Worm (Caenorhabditis elegans) whole organism, L4 larva: ENCODE data around the gene srt-5.

Experiments used
- F26F4.8 ChIP-seq: fragments of 200-800 bp; sonication (Bioruptor generic); conservative IDR thresholded peaks from 2 replicates; pipeline ENCODE4 v1.3.6; 2022; ENCODE audit warnings: missing genetic modification characterization, missing compliant biosample characterization
- F37D6.2 ChIP-seq: sonication (generic microtip); optimal IDR thresholded peaks from 2 replicates; lab custom pipeline; 2016; ENCODE audit warnings: mild to moderate bottlenecking, missing genetic modification characterization, missing compliant biosample characterization
- R02D3.7 ChIP-seq: fragments of 150-350 bp; sonication (generic microtip); optimal IDR thresholded peaks from 3 replicates; lab custom pipeline; 2014; ENCODE audit warnings: missing biosample characterization, missing genetic modification characterization
- T20F7.1 ChIP-seq: fragments of 200-800 bp; sonication (Bioruptor generic); optimal IDR thresholded peaks from 2 replicates; lab custom pipeline; 2018; ENCODE audit warnings: mild to moderate bottlenecking, missing genetic modification characterization, missing compliant biosample characterization
- Y105C5A.15 ChIP-seq: fragments of 200-800 bp; sonication (Bioruptor generic); IDR thresholded peaks from 2 replicates; pipeline ENCODE4 v1.3.6; 2022; ENCODE audit warnings: missing genetic modification characterization, missing compliant biosample characterization
- Y5F2A.4 ChIP-seq: fragments of 200-800 bp; sonication (Bioruptor generic); optimal IDR thresholded peaks from 2 replicates; lab custom pipeline; 2018; ENCODE audit warnings: mild to moderate bottlenecking, missing genetic modification characterization, missing compliant biosample characterization
- ZK337.2 ChIP-seq: fragments of 200-800 bp; sonication (Bioruptor generic); IDR thresholded peaks from 2 replicates; pipeline ENCODE4 v1.3.6; 2022; ENCODE audit warnings: missing genetic modification reagents, missing genetic modification characterization, missing compliant biosample characterization
- ama-1 ChIP-seq: fragments of 150-350 bp; optimal IDR thresholded peaks from 2 replicates; lab custom pipeline; 2014; ENCODE audit warnings: inconsistent platforms, mixed read lengths
- ceh-20 ChIP-seq: fragments of 200-800 bp; sonication (Bioruptor generic); IDR thresholded peaks from 2 replicates; pipeline ENCODE4 v1.3.6; 2022; ENCODE audit warnings: missing genetic modification reagents, missing genetic modification characterization, missing compliant biosample characterization
- ctbp-1 ChIP-seq: fragments of 200-800 bp; sonication (Bioruptor generic); IDR thresholded peaks from 2 replicates; pipeline ENCODE4 v1.3.6; 2022; ENCODE audit warnings: missing genetic modification reagents, missing genetic modification characterization, missing compliant biosample characterization
- daf-19 ChIP-seq: fragments of 200-800 bp; sonication (Bioruptor generic); conservative IDR thresholded peaks from 2 replicates; pipeline ENCODE4 v1.3.6; 2022; ENCODE audit warnings: missing genetic modification characterization, missing compliant biosample characterization
- dpl-1 ChIP-seq: fragments of 150-350 bp; optimal IDR thresholded peaks from 2 replicates; lab custom pipeline; 2014; ENCODE audit warnings: missing biosample characterization, missing genetic modification reagents, missing genetic modification characterization
- duxl-1 ChIP-seq: sonication (generic microtip); optimal IDR thresholded peaks from 2 replicates; lab custom pipeline; 2016; ENCODE audit warnings: mild to moderate bottlenecking, missing genetic modification characterization, moderate library complexity, missing compliant biosample characterization; ENCODE audit not compliant: poor library complexity
- dve-1 ChIP-seq: sonication (generic microtip); optimal IDR thresholded peaks from 2 replicates; lab custom pipeline; 2017; ENCODE audit warnings: antibody characterized with exemption, mild to moderate bottlenecking, missing genetic modification characterization, missing compliant biosample characterization; ENCODE audit not compliant: insufficient read depth
- hlh-11 ChIP-seq: fragments of 200-800 bp; sonication (Bioruptor generic); optimal IDR thresholded peaks from 2 replicates; lab custom pipeline; 2018; ENCODE audit warnings: mild to moderate bottlenecking, missing genetic modification characterization, missing compliant biosample characterization
- hlh-30 ChIP-seq: sonication (generic microtip); optimal IDR thresholded peaks from 2 replicates; lab custom pipeline; 2017; ENCODE audit warnings: antibody characterized with exemption, mild to moderate bottlenecking, missing genetic modification characterization, missing compliant biosample characterization; ENCODE audit not compliant: insufficient read depth
- hmg-1.1 ChIP-seq: fragments of 200-800 bp; sonication (Bioruptor generic); IDR thresholded peaks from 2 replicates; pipeline ENCODE4 v1.3.6; 2022; ENCODE audit warnings: missing genetic modification reagents, missing genetic modification characterization, missing compliant biosample characterization
- jun-1 ChIP-seq: fragments of 150-350 bp; optimal IDR thresholded peaks from 2 replicates; lab custom pipeline; 2014; ENCODE audit warnings: missing biosample characterization, missing genetic modification reagents, missing genetic modification characterization
- lin-1 ChIP-seq: fragments of 200-800 bp; sonication (Bioruptor generic); IDR thresholded peaks from 2 replicates; pipeline ENCODE4 v1.3.6; 2022; ENCODE audit warnings: missing genetic modification reagents, missing genetic modification characterization, missing compliant biosample characterization
- lin-29 ChIP-seq: fragments of 200-800 bp; sonication (Bioruptor generic); IDR thresholded peaks from 2 replicates; pipeline ENCODE4 v1.3.6; 2022; ENCODE audit warnings: missing genetic modification reagents, missing genetic modification characterization, missing compliant biosample characterization
- lin-38 ChIP-seq: fragments of 200-800 bp; sonication (Bioruptor generic); IDR thresholded peaks from 2 replicates; pipeline ENCODE4 v1.3.6; 2022; ENCODE audit warnings: missing genetic modification reagents, missing genetic modification characterization, missing compliant biosample characterization
- lin-39 ChIP-seq: fragments of 150-350 bp; optimal IDR thresholded peaks from 2 replicates; lab custom pipeline; 2014; ENCODE audit warnings: missing biosample characterization, missing genetic modification reagents, missing genetic modification characterization
- lir-3 ChIP-seq: sonication (generic microtip); optimal IDR thresholded peaks from 2 replicates; lab custom pipeline; 2016; ENCODE audit warnings: mild to moderate bottlenecking, missing genetic modification characterization, missing compliant biosample characterization
- madf-5 ChIP-seq, 2 experiments: fragments of 200-800 bp; sonication (Bioruptor generic); IDR thresholded peaks; 2 replicates each; pipeline ENCODE4 v1.3.6; 2022; ENCODE audit warnings: missing compliant biosample characterization in 2 of 2, missing genetic modification characterization in 2 of 2
- mdl-1 ChIP-seq, 2 experiments: fragments of 150-350 bp in 1 of 2; sonication (generic microtip) in 1 of 2; optimal IDR thresholded peaks; 2 replicates each; lab custom pipeline; 2014 to 2017; ENCODE audit warnings: missing biosample characterization in 2 of 2, missing genetic modification characterization in 2 of 2
- nhr-10 ChIP-seq: fragments of 150-350 bp; optimal IDR thresholded peaks from 2 replicates; lab custom pipeline; 2014; ENCODE audit warnings: missing biosample characterization, missing genetic modification characterization
- nhr-102 ChIP-seq: sonication (generic microtip); optimal IDR thresholded peaks from 2 replicates; lab custom pipeline; 2016; ENCODE audit warnings: mild to moderate bottlenecking, missing genetic modification characterization, moderate library complexity, missing compliant biosample characterization
- nhr-42 ChIP-seq: fragments of 200-800 bp; sonication (Bioruptor generic); IDR thresholded peaks from 2 replicates; pipeline ENCODE4 v1.3.6; 2022; ENCODE audit warnings: missing genetic modification characterization, missing compliant biosample characterization
- nhr-6 ChIP-seq: fragments of 150-350 bp; optimal IDR thresholded peaks from 2 replicates; lab custom pipeline; 2014; ENCODE audit warnings: missing biosample characterization, missing genetic modification characterization
- php-3 ChIP-seq: fragments of 200-800 bp; sonication (Bioruptor generic); IDR thresholded peaks from 2 replicates; pipeline ENCODE4 v1.3.6; 2022; ENCODE audit warnings: missing genetic modification reagents, missing genetic modification characterization, missing compliant biosample characterization
- rbr-2 ChIP-seq: sonication (generic microtip); optimal IDR thresholded peaks from 2 replicates; lab custom pipeline; 2016; ENCODE audit warnings: missing genotype, missing genetic modification characterization, missing compliant biosample characterization
- skn-1 ChIP-seq: fragments of 150-350 bp; optimal IDR thresholded peaks from 2 replicates; lab custom pipeline; 2014; ENCODE audit warnings: missing biosample characterization, missing genetic modification characterization
- snpc-1.2 ChIP-seq: fragments of 200-800 bp; sonication (Bioruptor generic); IDR thresholded peaks from 2 replicates; pipeline ENCODE4 v1.3.6; 2022; ENCODE audit warnings: missing genetic modification reagents, missing genetic modification characterization, missing compliant biosample characterization
- spr-1 ChIP-seq: sonication (generic microtip); optimal IDR thresholded peaks from 2 replicates; lab custom pipeline; 2016; ENCODE audit warnings: mild to moderate bottlenecking, missing genetic modification characterization, missing compliant biosample characterization
- vab-7 ChIP-seq: fragments of 200-800 bp; sonication (Bioruptor generic); IDR thresholded peaks from 2 replicates; pipeline ENCODE4 v1.3.6; 2022; ENCODE audit warnings: missing genetic modification reagents, missing genetic modification characterization, missing compliant biosample characterization
- zip-2 ChIP-seq: fragments of 150-350 bp; optimal IDR thresholded peaks from 2 replicates; lab custom pipeline; 2014; ENCODE audit warnings: missing biosample characterization, missing genetic modification characterization
- ztf-11 ChIP-seq: fragments of 150-350 bp; optimal IDR thresholded peaks from 2 replicates; lab custom pipeline; 2014; ENCODE audit warnings: missing biosample characterization, missing genetic modification characterization
- ztf-7 ChIP-seq: fragments of 150-350 bp; optimal IDR thresholded peaks from 2 replicates; lab custom pipeline; 2014; ENCODE audit warnings: missing biosample characterization, missing genetic modification characterization

Gene srt-5

ce11 chrV:3106785-3107184 lies 26.1 kb upstream of the srt-5 start:
- TF ChIP-seq nhr-102 (tag; lab: Kevin White, UChicago): no peak
- TF ChIP-seq rbr-2 (tag; lab: Kevin White, UChicago): no peak
- no peak for TF ChIP-seq lin-29 (GFP tag; lab: Robert Waterston, UW)
- no peak for TF ChIP-seq lin-38 (GFP tag; lab: Robert Waterston, UW)
- no peak for TF ChIP-seq ztf-7 (tag; lab: Kevin White, UChicago)
- no peak for TF ChIP-seq Y5F2A.4 (GFP tag; lab: Kevin White, UChicago)
- no peak for TF ChIP-seq snpc-1.2 (GFP tag; lab: Robert Waterston, UW)
- no peak for TF ChIP-seq duxl-1 (tag; lab: Kevin White, UChicago)

ce11 chrV:3105810-3106209 lies 25.1 kb upstream of the srt-5 start, which contains the start of gene str-69:
TSS of gene str-69 (minus strand) at chrV:3105910.
- TF ChIP-seq R02D3.7 (tag; lab: Kevin White, UChicago) (no peak), Y5F2A.4 (GFP tag; lab: Kevin White, UChicago) (no peak), nhr-6 (tag; lab: Kevin White, UChicago) (no peak), vab-7 (GFP tag; lab: Robert Waterston, UW) (no peak), hlh-11 (tag; lab: Kevin White, UChicago) (no peak), jun-1 (tag; lab: Kevin White, UChicago) (no peak), php-3 (GFP tag; lab: Robert Waterston, UW) (no peak), ceh-20 (GFP tag; lab: Robert Waterston, UW) (no peak), skn-1 (tag; lab: Kevin White, UChicago) (no peak), ztf-11 (tag; lab: Kevin White, UChicago) (no peak), T20F7.1 (GFP tag; lab: Kevin White, UChicago) (no peak), dpl-1 (GFP tag; lab: Kevin White, UChicago) (no peak), dve-1 (tag; lab: Kevin White, UChicago) (no peak), ama-1 (lab: Kevin White, UChicago) (no peak), daf-19 (GFP tag; lab: Robert Waterston, UW) (no peak), madf-5 (GFP tag; IDR thresholded peaks at IDR 0.05; lab: Robert Waterston, UW) (no peak), lin-29 (GFP tag; lab: Robert Waterston, UW) (no peak), ZK337.2 (no peak)
- TF ChIP-seq, all 104 proteins: peak for 0

- no peak for TF ChIP-seq lin-1 (GFP tag; lab: Robert Waterston, UW)
- TF ChIP-seq hmg-1.1: no peak
- no peak for TF ChIP-seq nhr-42 (GFP tag; lab: Robert Waterston, UW)
- TF ChIP-seq skn-1 (tag; lab: Kevin White, UChicago): no peak
- no peak for TF ChIP-seq madf-5 (GFP tag; IDR thresholded peaks at IDR 0.05; lab: Robert Waterston, UW)
- no peak for TF ChIP-seq hlh-30 (tag; lab: Kevin White, UChicago)
- no peak for TF ChIP-seq mdl-1 (tag; optimal IDR thresholded peaks at IDR 0.05; lab: Kevin White, UChicago)
- no peak for TF ChIP-seq F37D6.2 (tag; lab: Kevin White, UChicago)
- no peak for TF ChIP-seq lir-3 (tag; lab: Kevin White, UChicago)
- TF ChIP-seq Y5F2A.4 (GFP tag; lab: Kevin White, UChicago): no peak
- no peak for TF ChIP-seq Y105C5A.15 (GFP tag; lab: Robert Waterston, UW)
- no peak for TF ChIP-seq ama-1 (lab: Kevin White, UChicago)
- TF ChIP-seq nhr-10 (tag; lab: Kevin White, UChicago): no peak
- TF ChIP-seq nhr-102 (tag; lab: Kevin White, UChicago): no peak
- no peak for TF ChIP-seq zip-2 (tag; lab: Kevin White, UChicago)
- TF ChIP-seq F26F4.8: no peak
- TF ChIP-seq ctbp-1 (GFP tag; lab: Robert Waterston, UW): no peak
- TF ChIP-seq spr-1 (tag; lab: Kevin White, UChicago): no peak
- TF ChIP-seq lin-39 (tag; lab: Kevin White, UChicago): no peak
- TF ChIP-seq, all 104 proteins: peak for 0
Observed at ce11 chrV:3104134-3104533, 23.4 kb upstream of the srt-5 start, which contains the start of gene str-66. TSS of gene str-66 (minus strand) at chrV:3104234.
